Fruit fly (Drosophila melanogaster): ENCODE results near the gene CG16854.

- peak; percentile 11 for TF ChIP-seq sage (GFP tag; optimal IDR thresholded peaks at IDR 0.05)
- no peak for TF ChIP-seq fru (GFP tag; optimal IDR thresholded peaks at IDR 0.05)
- no peak for TF ChIP-seq Vsx2 (GFP tag; optimal IDR thresholded peaks at IDR 0.05; ENCODE audit: partially characterized antibody)
- TF ChIP-seq br (GFP tag; optimal IDR thresholded peaks at IDR 0.05), result no peak
Observed at dm6 chr2L:11038918-11039317, 47.6 kb upstream of the CG16854 start.

Data from whole organism, wandering third instar larva.